Fruit fly (Drosophila melanogaster) whole organism, embryonic: ENCODE measurements around the gene POLDIP2.

Experiments
- ATbp ChIP-seq: fragments of 200-800 bp; sonication (Bioruptor generic); optimal IDR thresholded peaks from 2 replicates; lab custom pipeline; 2017; ENCODE audit warnings: missing biosample characterization, mild to moderate bottlenecking, missing genetic modification characterization, missing genetic modification reagents
- Aef1 ChIP-seq: fragments of 200-800 bp; sonication (Bioruptor generic); IDR thresholded peaks from 3 replicates; pipeline ENCODE4 v1.3.6; 2022; ENCODE audit warnings: missing biosample characterization, missing genetic modification characterization
- Antp ChIP-seq: fragments of 200-800 bp; sonication (Bioruptor generic); optimal IDR thresholded peaks from 3 replicates; lab custom pipeline; 2016; ENCODE audit warnings: missing biosample characterization, missing genetic modification characterization
- Awh ChIP-seq: fragments of 200-800 bp; sonication (Bioruptor generic); IDR thresholded peaks from 2 replicates; pipeline ENCODE4, ENCODE4 v1.3.6; 2022; ENCODE audit warnings: missing biosample characterization, missing genetic modification characterization
- B-H2 ChIP-seq: fragments of 200-800 bp; sonication (Bioruptor generic); optimal IDR thresholded peaks from 2 replicates; lab custom pipeline; 2018; ENCODE audit warnings: missing biosample characterization, mild to moderate bottlenecking, missing genetic modification characterization
- CG10267 ChIP-seq: fragments of 200-800 bp; sonication (Bioruptor generic); optimal IDR thresholded peaks from 2 replicates; lab custom pipeline; 2018; ENCODE audit warnings: missing biosample characterization, mild to moderate bottlenecking, missing genetic modification characterization, moderate library complexity
- CG10366 ChIP-seq: fragments of 200-800 bp; sonication (Bioruptor generic); IDR thresholded peaks from 2 replicates; pipeline ENCODE4 v1.3.6; 2022; ENCODE audit warnings: missing biosample characterization, missing genetic modification characterization
- CG10462 ChIP-seq: fragments of 200-800 bp; sonication (Bioruptor generic); optimal IDR thresholded peaks from 2 replicates; lab custom pipeline; 2016; ENCODE audit warnings: missing biosample characterization, missing genetic modification characterization
- CG11247 ChIP-seq: fragments of 200-800 bp; sonication (Bioruptor generic); IDR thresholded peaks from 2 replicates; pipeline ENCODE4 v1.3.6; 2022; ENCODE audit warnings: missing biosample characterization, missing genetic modification characterization
- CG11723 ChIP-seq: fragments of 200-800 bp; sonication (Bioruptor generic); optimal IDR thresholded peaks from 2 replicates; lab custom pipeline; 2017; ENCODE audit warnings: missing biosample characterization, mild to moderate bottlenecking, missing genetic modification characterization
- CG12659 ChIP-seq: fragments of 200-800 bp; sonication (Bioruptor generic); optimal IDR thresholded peaks from 3 replicates; lab custom pipeline; 2017; ENCODE audit warnings: mild to moderate bottlenecking, missing biosample characterization, missing genetic modification reagents, missing genetic modification characterization
- CG14860 ChIP-seq: fragments of 200-800 bp; sonication (Bioruptor generic); IDR thresholded peaks from 3 replicates; pipeline ENCODE4 v1.3.6; 2022; ENCODE audit warnings: missing biosample characterization, missing genetic modification characterization; ENCODE audit not compliant: partially characterized antibody
- CG16815 ChIP-seq: fragments of 200-800 bp; sonication (Bioruptor generic); optimal IDR thresholded peaks from 3 replicates; lab custom pipeline; 2017; ENCODE audit warnings: missing biosample characterization, mild to moderate bottlenecking, missing genetic modification characterization
- CG17612 ChIP-seq: fragments of 200-800 bp; sonication (Bioruptor generic); IDR thresholded peaks from 2 replicates; pipeline ENCODE4 v1.3.6; 2022; ENCODE audit warnings: missing biosample characterization, missing genetic modification characterization
- CG1832 ChIP-seq: fragments of 200-800 bp; sonication (Bioruptor generic); optimal IDR thresholded peaks from 2 replicates; lab custom pipeline; 2017; ENCODE audit warnings: missing biosample characterization, mild to moderate bottlenecking, missing genetic modification characterization, inconsistent platforms
- CG2116 ChIP-seq: fragments of 200-800 bp; sonication (Bioruptor generic); optimal IDR thresholded peaks from 3 replicates; lab custom pipeline; 2018; ENCODE audit warnings: missing biosample characterization, mild to moderate bottlenecking, missing genetic modification characterization
- CG2202 ChIP-seq: fragments of 200-800 bp; sonication (Bioruptor generic); optimal IDR thresholded peaks from 2 replicates; lab custom pipeline; 2018; ENCODE audit warnings: missing biosample characterization, mild to moderate bottlenecking, missing genetic modification characterization
- CG2712 ChIP-seq: fragments of 200-800 bp; optimal IDR thresholded peaks from 3 replicates; lab custom pipeline; 2019; ENCODE audit warnings: missing biosample characterization, mild to moderate bottlenecking, missing genetic modification characterization, moderate library complexity
- CG30431 ChIP-seq: fragments of 200-800 bp; sonication (Bioruptor generic); optimal IDR thresholded peaks from 2 replicates; lab custom pipeline; 2017; ENCODE audit warnings: missing biosample characterization, missing genetic modification characterization
- CG32772 ChIP-seq: fragments of 200-800 bp; sonication (Bioruptor generic); IDR thresholded peaks from 2 replicates; pipeline ENCODE4 v1.3.6; 2022; ENCODE audit warnings: missing biosample characterization, missing genetic modification characterization
- CG3847 ChIP-seq: fragments of 200-800 bp; sonication (Bioruptor generic); IDR thresholded peaks from 2 replicates; pipeline ENCODE4 v1.3.6; 2022; ENCODE audit warnings: missing biosample characterization, missing genetic modification characterization
- CG4360 ChIP-seq: fragments of 200-800 bp; sonication (Bioruptor generic); IDR thresholded peaks from 2 replicates; pipeline ENCODE4 v1.3.6; 2022; ENCODE audit warnings: missing biosample characterization, missing genetic modification characterization
- CG4820 ChIP-seq: fragments of 200-800 bp; sonication (Bioruptor generic); optimal IDR thresholded peaks from 3 replicates; lab custom pipeline; 2016; ENCODE audit warnings: missing biosample characterization, missing genetic modification characterization
- CG7372 ChIP-seq: fragments of 200-800 bp; sonication (Bioruptor generic); IDR thresholded peaks from 2 replicates; pipeline ENCODE4 v1.3.6; 2022; ENCODE audit warnings: missing biosample characterization, missing genetic modification characterization
- CG7987 ChIP-seq: fragments of 200-800 bp; sonication (Bioruptor generic); optimal IDR thresholded peaks from 2 replicates; lab custom pipeline; 2018; ENCODE audit warnings: missing biosample characterization, mild to moderate bottlenecking, missing genetic modification characterization, moderate library complexity
- CG8290 ChIP-seq, 3 experiments: fragments of 200-800 bp; sonication (Bioruptor generic); optimal IDR thresholded peaks; 2 replicates each; lab custom pipeline; 2016 to 2019; ENCODE audit warnings: missing biosample characterization in 3 of 3, missing genetic modification characterization in 3 of 3, mild to moderate bottlenecking in 2 of 3, moderate library complexity in 1 of 3
- CG9437 ChIP-seq: fragments of 200-800 bp; sonication (Bioruptor generic); optimal IDR thresholded peaks from 2 replicates; lab custom pipeline; 2018; ENCODE audit warnings: missing biosample characterization, mild to moderate bottlenecking, missing genetic modification characterization
- CoRest ChIP-seq: fragments of 200-800 bp; sonication (Bioruptor generic); optimal IDR thresholded peaks from 3 replicates; lab custom pipeline; 2018; ENCODE audit warnings: missing biosample characterization, mild to moderate bottlenecking, missing genetic modification characterization, moderate library complexity
- Dad ChIP-seq: fragments of 200-800 bp; sonication (Bioruptor generic); optimal IDR thresholded peaks from 3 replicates; lab custom pipeline; 2016; ENCODE audit warnings: missing biosample characterization, missing genetic modification characterization
- Dref ChIP-seq: fragments of 200-800 bp; sonication (Bioruptor generic); IDR thresholded peaks from 2 replicates; pipeline ENCODE4 v1.3.6; 2022; ENCODE audit warnings: missing biosample characterization, missing genetic modification characterization
- Ets97D ChIP-seq: fragments of 200-800 bp; sonication (Bioruptor generic); optimal IDR thresholded peaks from 3 replicates; lab custom pipeline; 2016; ENCODE audit warnings: missing biosample characterization, missing genetic modification characterization
- H15 ChIP-seq: fragments of 200-800 bp; sonication (Bioruptor generic); IDR thresholded peaks from 3 replicates; pipeline ENCODE4 v1.3.6; 2022; ENCODE audit warnings: missing biosample characterization, missing genetic modification characterization
- HmgZ ChIP-seq: fragments of 200-800 bp; sonication (Bioruptor generic); optimal IDR thresholded peaks from 2 replicates; lab custom pipeline; 2018; ENCODE audit warnings: missing biosample characterization, mild to moderate bottlenecking, missing genetic modification characterization
- Jarid2 ChIP-seq: fragments of 200-800 bp; sonication (Bioruptor generic); optimal IDR thresholded peaks from 3 replicates; lab custom pipeline; 2017; ENCODE audit warnings: mild to moderate bottlenecking, missing biosample characterization, missing genetic modification reagents, missing genetic modification characterization
- Mrtf ChIP-seq: fragments of 200-800 bp; sonication (Bioruptor generic); IDR thresholded peaks from 3 replicates; pipeline ENCODE4 v1.3.6; 2022; ENCODE audit warnings: missing biosample characterization, missing genetic modification characterization
- Taf1 ChIP-seq: fragments of 200-800 bp; sonication (Bioruptor generic); IDR thresholded peaks from 2 replicates; pipeline ENCODE4 v1.3.6; 2022; ENCODE audit warnings: missing biosample characterization, missing genetic modification characterization
- ase ChIP-seq: fragments of 200-800 bp; sonication (Bioruptor generic); IDR thresholded peaks from 3 replicates; pipeline ENCODE4 v1.3.6; 2022; ENCODE audit warnings: missing biosample characterization, missing genetic modification characterization
- bigmax ChIP-seq: fragments of 200-800 bp; sonication (Bioruptor generic); optimal IDR thresholded peaks from 2 replicates; lab custom pipeline; 2018; ENCODE audit warnings: missing biosample characterization, mild to moderate bottlenecking, missing genetic modification characterization
- cad ChIP-seq: fragments of >200 bp; optimal IDR thresholded peaks from 2 replicates; lab custom pipeline; 2017; ENCODE audit warnings: missing biosample characterization, missing genetic modification characterization
- chinmo ChIP-seq: fragments of 200-800 bp; sonication (Bioruptor generic); IDR thresholded peaks from 4 replicates; pipeline ENCODE4 v1.3.6; 2022; ENCODE audit warnings: missing biosample characterization, missing genetic modification characterization; ENCODE audit not compliant: partially characterized antibody
- cwo ChIP-seq: fragments of 200-800 bp; sonication (Bioruptor generic); optimal IDR thresholded peaks from 3 replicates; lab custom pipeline; 2017; ENCODE audit warnings: missing biosample characterization, missing genetic modification characterization, mild to moderate bottlenecking, moderate library complexity, missing genetic modification reagents
- fd3F ChIP-seq: fragments of 200-800 bp; sonication (Bioruptor generic); optimal IDR thresholded peaks from 2 replicates; lab custom pipeline; 2018; ENCODE audit warnings: missing biosample characterization, mild to moderate bottlenecking, missing genetic modification characterization, moderate library complexity
- gcm ChIP-seq: fragments of 200-800 bp; sonication (Bioruptor generic); optimal IDR thresholded peaks from 2 replicates; lab custom pipeline; 2019; ENCODE audit warnings: missing biosample characterization, mild to moderate bottlenecking, missing genetic modification characterization, moderate library complexity
- gem ChIP-seq: fragments of 200-800 bp; sonication (Bioruptor generic); optimal IDR thresholded peaks from 2 replicates; lab custom pipeline; 2019; ENCODE audit warnings: missing biosample characterization, mild to moderate bottlenecking, missing genetic modification characterization, moderate library complexity
- ham ChIP-seq: fragments of 200-800 bp; sonication (Bioruptor generic); IDR thresholded peaks from 2 replicates; pipeline ENCODE4 v1.3.6; 2022; ENCODE audit warnings: missing biosample characterization, missing genetic modification characterization
- lola ChIP-seq, 3 experiments: fragments of >200 bp in 2 of 3; fragments of 200-800 bp in 1 of 3; sonication (Bioruptor generic) in 1 of 3; optimal IDR thresholded peaks; 2 replicates each; lab custom pipeline; 2017 to 2019; ENCODE audit warnings: missing biosample characterization in 3 of 3, missing genetic modification characterization in 3 of 3, mild to moderate bottlenecking in 1 of 3, moderate library complexity in 1 of 3
- mam ChIP-seq: fragments of 200-800 bp; sonication (Bioruptor generic); optimal IDR thresholded peaks from 3 replicates; lab custom pipeline; 2016; ENCODE audit warnings: missing biosample characterization, missing genetic modification characterization
- pfk ChIP-seq: fragments of 200-800 bp; sonication (Bioruptor generic); optimal IDR thresholded peaks from 2 replicates; lab custom pipeline; 2018; ENCODE audit warnings: missing biosample characterization, mild to moderate bottlenecking, missing genetic modification characterization, moderate library complexity
- phol ChIP-seq: fragments of 200-800 bp; sonication (Bioruptor generic); optimal IDR thresholded peaks from 3 replicates; lab custom pipeline; 2018; ENCODE audit warnings: missing biosample characterization, mild to moderate bottlenecking, missing genetic modification characterization, moderate library complexity
- so ChIP-seq: fragments of 200-800 bp; sonication (Bioruptor generic); IDR thresholded peaks from 3 replicates; pipeline ENCODE4 v1.3.6; 2022; ENCODE audit warnings: missing biosample characterization, missing genetic modification characterization
- tll ChIP-seq, 2 experiments: fragments of 200-800 bp in 1 of 2; fragments of >200 bp in 1 of 2; sonication (Bioruptor generic) in 1 of 2; optimal IDR thresholded peaks; 2 replicates each; lab custom pipeline; 2017 to 2019; ENCODE audit warnings: missing biosample characterization in 2 of 2, missing genetic modification characterization in 2 of 2, mild to moderate bottlenecking in 1 of 2, moderate library complexity in 1 of 2

Gene POLDIP2

dm6 chr3R:5516582-5517001 lies 49.0 kb downstream of the POLDIP2 start (continued):
- no peak for TF ChIP-seq Dad (GFP tag; lab: Kevin White, UChicago)
- TF ChIP-seq CG2712 (tag; lab: Kevin White, UChicago), result no peak
- no peak for TF ChIP-seq B-H2
- no peak for TF ChIP-seq so (GFP tag; lab: Robert Waterston, UW)
- TF ChIP-seq CG2116 (GFP tag; lab: Kevin White, UChicago), result peak; percentile 45
- peak; percentile 2 for TF ChIP-seq gem (tag; lab: Kevin White, UChicago)
- TF ChIP-seq CG8290 (GFP tag; optimal IDR thresholded peaks at IDR 0.05; lab: Kevin White, UChicago), result no peak
- TF ChIP-seq CG8290 (tag; optimal IDR thresholded peaks at IDR 0.05; lab: Kevin White, UChicago), result no peak
- no peak for TF ChIP-seq CG1832 (GFP tag; lab: Kevin White, UChicago)
- no peak for TF ChIP-seq tll (GFP tag; optimal IDR thresholded peaks at IDR 0.05; lab: Kevin White, UChicago)
- TF ChIP-seq CG32772 (GFP tag; lab: Robert Waterston, UW), result no peak
- no peak for TF ChIP-seq H15 (GFP tag; lab: Robert Waterston, UW)
- no peak for TF ChIP-seq CG4360 (GFP tag; lab: Robert Waterston, UW)
- TF ChIP-seq CG10366, result no peak
- no peak for TF ChIP-seq CG30431 (GFP tag; lab: Kevin White, UChicago)
- TF ChIP-seq ATbp (GFP tag; lab: Kevin White, UChicago), result no peak
- no peak for TF ChIP-seq pfk
- no peak for TF ChIP-seq cad (GFP tag; lab: Kevin White, UChicago)
- no peak for TF ChIP-seq CG11247 (GFP tag; lab: Robert Waterston, UW)
- TF ChIP-seq ham (GFP tag; lab: Robert Waterston, UW), result no peak
- TF ChIP-seq Antp (GFP tag; lab: Kevin White, UChicago), result no peak
- TF ChIP-seq ase (GFP tag; lab: Robert Waterston, UW), result no peak
- TF ChIP-seq Mrtf (GFP tag; lab: Robert Waterston, UW), result no peak
- peak; percentile 48 for TF ChIP-seq CG10267 (tag; lab: Kevin White, UChicago)
- TF ChIP-seq cwo (GFP tag; lab: Kevin White, UChicago), result no peak
- TF ChIP-seq CG4820, result no peak
- TF ChIP-seq CG12659 (GFP tag; lab: Kevin White, UChicago), result no peak
- no peak for TF ChIP-seq CG7987 (GFP tag; lab: Kevin White, UChicago)
- no peak for TF ChIP-seq fd3F (GFP tag; lab: Kevin White, UChicago)
- TF ChIP-seq CG17612, result no peak
- TF ChIP-seq CG7372 (GFP tag; lab: Robert Waterston, UW), result no peak
- TF ChIP-seq CG3847 (GFP tag; lab: Robert Waterston, UW), result peak; percentile 53
- TF ChIP-seq mam (GFP tag; lab: Kevin White, UChicago), result no peak
- TF ChIP-seq CG11723 (GFP tag; lab: Kevin White, UChicago), result no peak
- no peak for TF ChIP-seq Awh (GFP tag; lab: Robert Waterston, UW)
- TF ChIP-seq Taf1 (GFP tag; lab: Robert Waterston, UW), result no peak
- peak; percentile 16 for TF ChIP-seq CoRest (tag; lab: Kevin White, UChicago)
- no peak for TF ChIP-seq HmgZ (tag; lab: Kevin White, UChicago)
- TF ChIP-seq lola (GFP tag; optimal IDR thresholded peaks at IDR 0.05; lab: Kevin White, UChicago), result no peak
- no peak for TF ChIP-seq Aef1 (GFP tag; lab: Robert Waterston, UW)
- TF ChIP-seq CG14860 (GFP tag; lab: Robert Waterston, UW), result no peak
- TF ChIP-seq CG10462 (GFP tag; lab: Kevin White, UChicago), result no peak
- no peak for TF ChIP-seq Dref (GFP tag; lab: Robert Waterston, UW)
- no peak for TF ChIP-seq CG16815 (GFP tag; lab: Kevin White, UChicago)
- no peak for TF ChIP-seq chinmo (GFP tag; lab: Robert Waterston, UW)
- peak; percentile 57 for TF ChIP-seq Ets97D
- no peak for TF ChIP-seq bigmax (GFP tag; lab: Kevin White, UChicago)
- peak; percentile 32 for TF ChIP-seq phol
- no peak for TF ChIP-seq gcm
- no peak for TF ChIP-seq CG2202 (tag; lab: Kevin White, UChicago)
- peak; percentile 69 for TF ChIP-seq CG9437 (GFP tag; lab: Kevin White, UChicago)
- no peak for TF ChIP-seq Jarid2 (GFP tag; lab: Kevin White, UChicago)
